Worm (Caenorhabditis elegans) whole organism, L3 larva: ENCODE measurements around the gene Y46D2A.2.

ENCODE experiments used
- ama-1 ChIP-seq: fragments of 150-350 bp; optimal IDR thresholded peaks from 2 replicates; lab custom pipeline; 2018
- ceh-16 ChIP-seq: sonication (generic microtip); optimal IDR thresholded peaks from 2 replicates; lab custom pipeline; 2017; ENCODE audit warnings: missing biosample characterization, missing genetic modification characterization
- ceh-82 ChIP-seq: fragments of 150-350 bp; optimal IDR thresholded peaks from 2 replicates; lab custom pipeline; 2014; ENCODE audit warnings: missing biosample characterization, missing genetic modification characterization
- nhr-11 ChIP-seq: fragments of 150-350 bp; optimal IDR thresholded peaks from 2 replicates; lab custom pipeline; 2014; ENCODE audit warnings: missing biosample characterization, missing genetic modification characterization
- nhr-23 ChIP-seq: fragments of 150-350 bp; optimal IDR thresholded peaks from 2 replicates; lab custom pipeline; 2014; ENCODE audit warnings: missing biosample characterization, missing genetic modification reagents, missing genetic modification characterization
- nhr-76 ChIP-seq: fragments of 150-350 bp; sonication (generic microtip); optimal IDR thresholded peaks from 5 replicates; lab custom pipeline; 2014; ENCODE audit warnings: missing biosample characterization, missing genetic modification characterization
- pha-4 ChIP-seq: fragments of 150-350 bp; optimal IDR thresholded peaks from 2 replicates; lab custom pipeline; 2014; ENCODE audit warnings: missing biosample characterization, missing genetic modification reagents, missing genetic modification characterization
- unc-39 ChIP-seq: sonication (generic microtip); optimal IDR thresholded peaks from 4 replicates; lab custom pipeline; 2017; ENCODE audit warnings: missing biosample characterization, missing genetic modification characterization
- unc-62 ChIP-seq: fragments of 150-350 bp; sonication (generic microtip); optimal IDR thresholded peaks from 4 replicates; lab custom pipeline; 2014; ENCODE audit warnings: missing biosample characterization, missing genetic modification reagents, missing genetic modification characterization

- no peak for TF ChIP-seq unc-39 (tag; lab: Kevin White, UChicago)
- no peak for TF ChIP-seq ceh-16 (tag; lab: Kevin White, UChicago)
- no peak for TF ChIP-seq ceh-82 (tag; lab: Kevin White, UChicago)
- peak; percentile 85 for TF ChIP-seq pha-4
- no peak for TF ChIP-seq unc-62 (GFP tag; lab: Kevin White, UChicago)
- TF ChIP-seq nhr-76: no peak
- no peak for TF ChIP-seq nhr-11 (tag; lab: Kevin White, UChicago)
- TF ChIP-seq nhr-23 (tag; lab: Kevin White, UChicago): no peak
- TF ChIP-seq ama-1 (lab: Kevin White, UChicago): no peak
These were observed 26.4 kb downstream of the Y46D2A.2 start, which contains the start of gene btb-16 for ce11 chrII:3296644-3297043.
